Fruit fly (Drosophila melanogaster) whole organism, larva: ENCODE results near the gene CG32832.

Source experiments
- noc ChIP-seq: fragments of 200-800 bp; sonication (Bioruptor generic); optimal IDR thresholded peaks from 3 replicates; lab custom pipeline; 2019; ENCODE audit warnings: missing biosample characterization, mild to moderate bottlenecking, missing genetic modification characterization, moderate library complexity

The CG32832 gene

dm6 chr2L:16842505-16842904, 36.6 kb downstream of the CG32832 start:
- TF ChIP-seq noc (tag; lab: Kevin White, UChicago) = no peak

dm6 chr2L:16839665-16840064, 39.4 kb downstream of the CG32832 start:
- TF ChIP-seq noc (tag; lab: Kevin White, UChicago) = no peak

- no peak for TF ChIP-seq noc (tag; lab: Kevin White, UChicago)
Observed at dm6 chr2L:16837672-16838071, 41.4 kb downstream of the CG32832 start, which contains the start of the genes SclA and SclB. Gene SclA, plus strand, starts transcription at chr2L:16837972. Gene SclB, plus strand, starts transcription at chr2L:16837972.

dm6 chr2L:16837158-16837557, 41.9 kb downstream of the CG32832 start, which contains the start of gene Nepl9:
Gene Nepl9, minus strand, starts transcription at chr2L:16837258.
- TF ChIP-seq noc (tag; lab: Kevin White, UChicago) = no peak

- no peak for TF ChIP-seq noc (tag; lab: Kevin White, UChicago)
Observed at dm6 chr2L:16834402-16834801, 44.7 kb downstream of the CG32832 start, which contains the start of gene CG13282. Gene CG13282, minus strand, starts transcription at chr2L:16834502.
